Worm (Caenorhabditis elegans): ENCODE data around the gene flr-1.

Gene flr-1

DNA sequence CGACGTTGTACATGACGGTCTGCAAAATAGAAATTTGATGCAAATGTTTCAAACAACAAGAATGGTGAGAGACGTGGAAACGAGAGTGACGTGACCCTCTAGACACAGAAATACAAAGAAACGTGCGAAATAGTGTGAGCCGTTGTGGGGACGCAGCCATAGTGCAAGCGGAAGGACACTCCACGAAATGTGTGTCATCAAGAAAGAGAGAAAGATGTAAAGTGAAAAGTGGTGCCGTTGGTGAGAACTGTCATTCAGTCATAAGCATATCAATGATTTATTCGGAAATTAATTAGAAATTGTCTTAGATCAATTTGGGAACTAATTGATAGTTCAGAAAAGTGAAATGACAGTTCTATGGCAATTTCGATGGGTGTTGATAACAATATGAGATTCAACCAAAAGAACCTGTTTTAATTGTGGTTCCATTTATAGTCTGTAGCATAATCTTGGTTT lies 36.4 kb downstream of the flr-1 start, which contains the start of gene C29F7.3 (continued):
- TF ChIP-seq attf-5 (GFP tag; optimal IDR thresholded peaks at IDR 0.05): no peak
- TF ChIP-seq ztf-22 (GFP tag; optimal IDR thresholded peaks at IDR 0.05): peak; percentile 79
- no peak for TF ChIP-seq B0336.3 (GFP tag; IDR thresholded peaks at IDR 0.05)
- TF ChIP-seq Y53F4B.3 (GFP tag; IDR thresholded peaks at IDR 0.05): no peak
- TF ChIP-seq xnd-1 (tag; optimal IDR thresholded peaks at IDR 0.05): no peak
- TF ChIP-seq nhr-80 (tag; optimal IDR thresholded peaks at IDR 0.05): peak; percentile 95
- no peak for TF ChIP-seq lir-1 (GFP tag; conservative IDR thresholded peaks at IDR 0.05)
- TF ChIP-seq dpff-1 (tag; optimal IDR thresholded peaks at IDR 0.05): no peak
- TF ChIP-seq madf-8 (GFP tag; conservative IDR thresholded peaks at IDR 0.05): no peak
- peak; percentile 54 for TF ChIP-seq ets-4 (GFP tag; optimal IDR thresholded peaks at IDR 0.05)
- no peak for TF ChIP-seq tbx-9 (tag; optimal IDR thresholded peaks at IDR 0.05; ENCODE audit: borderline replicate concordance)
- no peak for TF ChIP-seq Y67H2A.10 (GFP tag; conservative IDR thresholded peaks at IDR 0.05)
- TF ChIP-seq ztf-25 (GFP tag; IDR thresholded peaks at IDR 0.05): no peak
- no peak for TF ChIP-seq ccch-3 (GFP tag; optimal IDR thresholded peaks at IDR 0.05)
- TF ChIP-seq hlh-12 (tag; optimal IDR thresholded peaks at IDR 0.05): no peak
- TF ChIP-seq ztf-28 (GFP tag; IDR thresholded peaks at IDR 0.05): no peak
- 0 out of 2 replicates have a peak, but pooled peaks have one; percentile 12 for TF ChIP-seq egl-44 (GFP tag; IDR thresholded peaks at IDR 0.05)
- no peak for TF ChIP-seq B0019.2 (GFP tag; conservative IDR thresholded peaks at IDR 0.05)
- no peak for TF ChIP-seq ztf-3 (GFP tag; optimal IDR thresholded peaks at IDR 0.05)
- TF ChIP-seq B0261.1 (tag; optimal IDR thresholded peaks at IDR 0.05): no peak
- TF ChIP-seq pha-4 (tag; optimal IDR thresholded peaks at IDR 0.05): no peak
- peak; percentile 7 for TF ChIP-seq tbp1 (GFP tag; optimal IDR thresholded peaks at IDR 0.05)
- TF ChIP-seq rcor-1 (GFP tag; IDR thresholded peaks at IDR 0.05): no peak
- TF ChIP-seq mcd-1 (GFP tag; IDR thresholded peaks at IDR 0.05): no peak
- no peak for TF ChIP-seq mel-28 (tag; optimal IDR thresholded peaks at IDR 0.05; ENCODE audit: borderline replicate concordance)
- no peak for TF ChIP-seq lsy-27 (tag; optimal IDR thresholded peaks at IDR 0.05; ENCODE audit: borderline replicate concordance, insufficient read depth)
- TF ChIP-seq F23B12.7 (tag; optimal IDR thresholded peaks at IDR 0.05; ENCODE audit: insufficient read depth): peak; percentile 15
- no peak for TF ChIP-seq sea-2 (GFP tag; IDR thresholded peaks at IDR 0.05)
- no peak for TF ChIP-seq ztf-18 (tag; optimal IDR thresholded peaks at IDR 0.05)
- no peak for TF ChIP-seq Y95B8A.8 (GFP tag; IDR thresholded peaks at IDR 0.05)
- TF ChIP-seq lin-26 (GFP tag; IDR thresholded peaks at IDR 0.05): no peak
- no peak for TF ChIP-seq Y56A3A.18 (GFP tag; IDR thresholded peaks at IDR 0.05)
- TF ChIP-seq atf-7 (tag; optimal IDR thresholded peaks at IDR 0.05): peak; percentile 23
- TF ChIP-seq unc-130 (GFP tag; optimal IDR thresholded peaks at IDR 0.05): no peak
- TF ChIP-seq efl-1 (GFP tag; optimal IDR thresholded peaks at IDR 0.05): no peak
- TF ChIP-seq ztf-26 (tag; optimal IDR thresholded peaks at IDR 0.05): no peak
- no peak for TF ChIP-seq aptf-2 (GFP tag; conservative IDR thresholded peaks at IDR 0.05)
- no peak for TF ChIP-seq nhr-27 (tag; optimal IDR thresholded peaks at IDR 0.05)
- no peak for TF ChIP-seq bed-2 (GFP tag; IDR thresholded peaks at IDR 0.05)
- no peak for TF ChIP-seq hlh-26 (GFP tag; conservative IDR thresholded peaks at IDR 0.05)
- no peak for TF ChIP-seq nfya-2 (GFP tag; IDR thresholded peaks at IDR 0.05)
- TF ChIP-seq snpc-4 (GFP tag; optimal IDR thresholded peaks at IDR 0.05): no peak
- no peak for TF ChIP-seq snpc-4 (tag; optimal IDR thresholded peaks at IDR 0.05)
- TF ChIP-seq ztf-6 (GFP tag; IDR thresholded peaks at IDR 0.05): no peak
- TF ChIP-seq madf-6 (GFP tag; IDR thresholded peaks at IDR 0.05): no peak
- no peak for TF ChIP-seq F39B2.1 (GFP tag; IDR thresholded peaks at IDR 0.05)
- peak; percentile 16 for TF ChIP-seq somi-1 (GFP tag; optimal IDR thresholded peaks at IDR 0.05)
- no peak for TF ChIP-seq hmg-20 (GFP tag; IDR thresholded peaks at IDR 0.05)
- TF ChIP-seq ceh-100 (GFP tag; IDR thresholded peaks at IDR 0.05): no peak
- no peak for TF ChIP-seq attf-3 (GFP tag; conservative IDR thresholded peaks at IDR 0.05)

Measured in whole organism, young adult.